Worm (Caenorhabditis elegans): ENCODE results near the gene clec-49.

DNA sequence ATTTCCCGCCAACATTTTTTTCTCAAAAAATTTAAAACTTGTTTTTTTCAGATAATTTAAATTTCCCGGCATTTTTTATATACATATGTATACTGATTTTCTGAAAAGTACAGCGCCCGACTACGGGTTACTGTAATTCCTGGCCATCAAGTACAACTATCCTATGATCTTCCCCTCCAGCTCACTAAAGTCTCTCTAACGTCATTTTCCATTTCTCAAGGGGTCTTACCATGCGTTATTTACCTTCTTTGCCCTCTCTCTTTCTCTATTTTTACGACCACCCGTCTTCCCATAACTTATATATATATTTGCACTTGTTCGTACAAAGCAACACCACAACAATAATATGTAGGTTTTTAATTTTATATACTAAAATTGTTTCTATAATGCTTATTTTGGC is 5.2 kb upstream of the clec-49 start, which contains the start of gene W04E12.9:
- TF ChIP-seq T22C8.4 (GFP tag; IDR thresholded peaks at IDR 0.05) = no peak
- TF ChIP-seq klf-2 (GFP tag; conservative IDR thresholded peaks at IDR 0.05) = no peak
- TF ChIP-seq med-1 (GFP tag; optimal IDR thresholded peaks at IDR 0.05; ENCODE audit: insufficient read depth) = no peak
- no peak for TF ChIP-seq flt-1 (GFP tag; IDR thresholded peaks at IDR 0.05)
- no peak for TF ChIP-seq cog-1 (tag; optimal IDR thresholded peaks at IDR 0.05)
- no peak for TF ChIP-seq tab-1 (GFP tag; IDR thresholded peaks at IDR 0.05)
- no peak for TF ChIP-seq ref-1 (GFP tag; conservative IDR thresholded peaks at IDR 0.05)
- no peak for TF ChIP-seq ztf-29 (GFP tag; IDR thresholded peaks at IDR 0.05)
- no peak for TF ChIP-seq ztf-23 (GFP tag; IDR thresholded peaks at IDR 0.05)
